Fruit fly (Drosophila melanogaster) whole organism, embryonic: ENCODE data around the gene DopEcR.
A peak's percentile ranks its signal among the peaks of the same experiment; 100 is the strongest.

Source experiments
- Atf3 ChIP-seq: fragments of 200-800 bp; sonication (Bioruptor generic); optimal IDR thresholded peaks from 3 replicates; lab custom pipeline; 2016; ENCODE audit warnings: missing biosample characterization, missing genetic modification characterization
- Atf6 ChIP-seq: fragments of 200-800 bp; sonication (Bioruptor generic); IDR thresholded peaks from 2 replicates; pipeline ENCODE4 v1.3.6; 2022; ENCODE audit warnings: missing biosample characterization, missing genetic modification characterization
- CG10274 ChIP-seq: fragments of 200-800 bp; sonication (Bioruptor generic); optimal IDR thresholded peaks from 3 replicates; lab custom pipeline; 2017; ENCODE audit warnings: missing biosample characterization, mild to moderate bottlenecking, missing genetic modification characterization
- CG1233 ChIP-seq: fragments of 200-800 bp; sonication (Bioruptor generic); optimal IDR thresholded peaks from 4 replicates; lab custom pipeline; 2018; ENCODE audit warnings: missing biosample characterization, mild to moderate bottlenecking, missing genetic modification characterization
- CG12391 ChIP-seq: fragments of 200-800 bp; sonication (Bioruptor generic); optimal IDR thresholded peaks from 3 replicates; lab custom pipeline; 2018; ENCODE audit warnings: missing biosample characterization, mild to moderate bottlenecking, missing genetic modification characterization, moderate library complexity
- CG13775 ChIP-seq: fragments of 200-800 bp; sonication (Bioruptor generic); optimal IDR thresholded peaks from 3 replicates; lab custom pipeline; 2017; ENCODE audit warnings: missing biosample characterization, mild to moderate bottlenecking, missing genetic modification characterization
- CG13894 ChIP-seq: fragments of 200-800 bp; sonication (Bioruptor generic); optimal IDR thresholded peaks from 3 replicates; lab custom pipeline; 2018; ENCODE audit warnings: missing biosample characterization, mild to moderate bottlenecking, missing genetic modification characterization, moderate library complexity
- CG14860 ChIP-seq: fragments of 200-800 bp; sonication (Bioruptor generic); IDR thresholded peaks from 3 replicates; pipeline ENCODE4 v1.3.6; 2022; ENCODE audit warnings: missing biosample characterization, missing genetic modification characterization; ENCODE audit not compliant: partially characterized antibody
- CG17361 ChIP-seq: fragments of 200-800 bp; sonication (Bioruptor generic); IDR thresholded peaks from 3 replicates; pipeline ENCODE4 v1.3.6; 2022; ENCODE audit warnings: missing biosample characterization, missing genetic modification characterization
- CG17802 ChIP-seq: fragments of 200-800 bp; sonication (Bioruptor generic); optimal IDR thresholded peaks from 2 replicates; lab custom pipeline; 2018; ENCODE audit warnings: missing biosample characterization, mild to moderate bottlenecking, missing genetic modification characterization, moderate library complexity
- CG1792 ChIP-seq: fragments of 200-800 bp; sonication (Bioruptor generic); optimal IDR thresholded peaks from 2 replicates; lab custom pipeline; 2016; ENCODE audit warnings: missing biosample characterization, missing genetic modification characterization
- CG1832 ChIP-seq: fragments of 200-800 bp; sonication (Bioruptor generic); optimal IDR thresholded peaks from 2 replicates; lab custom pipeline; 2017; ENCODE audit warnings: missing biosample characterization, mild to moderate bottlenecking, missing genetic modification characterization, inconsistent platforms
- CG31224 ChIP-seq: fragments of 200-800 bp; sonication (Bioruptor generic); IDR thresholded peaks from 2 replicates; pipeline ENCODE4 v1.3.6; 2022; ENCODE audit warnings: missing biosample characterization, missing genetic modification characterization
- CG32767 ChIP-seq: fragments of 200-800 bp; sonication (Bioruptor generic); IDR thresholded peaks from 2 replicates; pipeline ENCODE4 v1.3.6; 2022; ENCODE audit warnings: missing biosample characterization, missing genetic modification characterization
- CG32772 ChIP-seq: fragments of 200-800 bp; sonication (Bioruptor generic); IDR thresholded peaks from 2 replicates; pipeline ENCODE4 v1.3.6; 2022; ENCODE audit warnings: missing biosample characterization, missing genetic modification characterization
- CG4404 ChIP-seq: fragments of 200-800 bp; sonication (Bioruptor generic); IDR thresholded peaks from 2 replicates; pipeline ENCODE4 v1.3.6; 2022; ENCODE audit warnings: missing biosample characterization, missing genetic modification characterization
- CG4854 ChIP-seq: fragments of 200-800 bp; sonication (Bioruptor generic); optimal IDR thresholded peaks from 2 replicates; lab custom pipeline; 2016; ENCODE audit warnings: missing biosample characterization, missing genetic modification characterization, inconsistent platforms
- CG8944 ChIP-seq: fragments of 200-800 bp; sonication (Bioruptor generic); optimal IDR thresholded peaks from 3 replicates; lab custom pipeline; 2016; ENCODE audit warnings: missing biosample characterization, missing genetic modification characterization
- D19A ChIP-seq: fragments of 200-800 bp; optimal IDR thresholded peaks from 3 replicates; lab custom pipeline; 2019; ENCODE audit warnings: missing biosample characterization, mild to moderate bottlenecking, missing genetic modification characterization, moderate library complexity
- Dbx ChIP-seq: fragments of 200-800 bp; sonication (Bioruptor generic); IDR thresholded peaks from 3 replicates; pipeline ENCODE4 v1.3.6; 2022; ENCODE audit warnings: missing biosample characterization, missing genetic modification characterization
- Deaf1 ChIP-seq: fragments of 200-800 bp; optimal IDR thresholded peaks from 3 replicates; lab custom pipeline; 2019; ENCODE audit warnings: missing biosample characterization, mild to moderate bottlenecking, missing genetic modification characterization, moderate library complexity
- Fer1 ChIP-seq: fragments of 200-800 bp; sonication (Bioruptor generic); optimal IDR thresholded peaks from 2 replicates; lab custom pipeline; 2017; ENCODE audit warnings: missing biosample characterization, mild to moderate bottlenecking, missing genetic modification characterization
- Fer2 ChIP-seq: fragments of 200-800 bp; sonication (Bioruptor generic); optimal IDR thresholded peaks from 2 replicates; lab custom pipeline; 2018; ENCODE audit warnings: missing biosample characterization, mild to moderate bottlenecking, missing genetic modification characterization, moderate library complexity
- HLH4C ChIP-seq: fragments of 200-800 bp; sonication (Bioruptor generic); IDR thresholded peaks from 3 replicates; pipeline ENCODE4 v1.3.6; 2022; ENCODE audit warnings: missing biosample characterization, missing genetic modification characterization; ENCODE audit not compliant: partially characterized antibody
- HLHmδ ChIP-seq: fragments of 200-800 bp; sonication (Bioruptor generic); optimal IDR thresholded peaks from 2 replicates; lab custom pipeline; 2018; ENCODE audit warnings: missing biosample characterization, mild to moderate bottlenecking, missing genetic modification characterization, moderate library complexity
- Hmr ChIP-seq: fragments of 200-800 bp; sonication (Bioruptor generic); optimal IDR thresholded peaks from 3 replicates; lab custom pipeline; 2017; ENCODE audit warnings: mild to moderate bottlenecking, missing biosample characterization, missing genetic modification reagents, missing genetic modification characterization
- Hmx ChIP-seq: fragments of 200-800 bp; sonication (Bioruptor generic); optimal IDR thresholded peaks from 2 replicates; lab custom pipeline; 2016; ENCODE audit warnings: missing biosample characterization, missing genetic modification characterization
- Lpt ChIP-seq: fragments of >200 bp; optimal IDR thresholded peaks from 2 replicates; lab custom pipeline; 2018; ENCODE audit warnings: missing biosample characterization, missing genetic modification characterization
- MBD-R2 ChIP-seq: fragments of 200-800 bp; sonication (Bioruptor generic); IDR thresholded peaks from 2 replicates; pipeline ENCODE4 v1.3.6; 2022; ENCODE audit warnings: missing biosample characterization, missing genetic modification characterization
- Oaz ChIP-seq: fragments of 200-800 bp; sonication (Bioruptor generic); IDR thresholded peaks from 2 replicates; pipeline ENCODE4 v1.3.6; 2022; ENCODE audit warnings: missing biosample characterization, missing genetic modification characterization
- Ptx1 ChIP-seq: fragments of 200-800 bp; sonication (Bioruptor generic); IDR thresholded peaks from 2 replicates; pipeline ENCODE4 v1.3.6; 2022; ENCODE audit warnings: missing biosample characterization, missing genetic modification characterization
- Scr ChIP-seq: fragments of 200-800 bp; sonication (Bioruptor generic); IDR thresholded peaks from 2 replicates; pipeline ENCODE4 v1.3.6; 2022; ENCODE audit warnings: missing biosample characterization, missing genetic modification characterization; ENCODE audit not compliant: partially characterized antibody
- Stat92E ChIP-seq, 3 experiments: fragments of >200 bp in 2 of 3; fragments of 200-800 bp in 1 of 3; sonication (Bioruptor generic) in 1 of 3; optimal IDR thresholded peaks; 2 replicates each; lab custom pipeline; 2017 to 2019; ENCODE audit warnings: missing biosample characterization in 3 of 3, missing genetic modification characterization in 3 of 3, mild to moderate bottlenecking in 1 of 3, moderate library complexity in 1 of 3
- danr ChIP-seq: fragments of 200-800 bp; sonication (Bioruptor generic); IDR thresholded peaks from 2 replicates; pipeline ENCODE4 v1.3.6; 2022; ENCODE audit warnings: missing biosample characterization, missing genetic modification characterization
- fd64A ChIP-seq: fragments of 200-800 bp; sonication (Bioruptor generic); optimal IDR thresholded peaks from 3 replicates; lab custom pipeline; 2018; ENCODE audit warnings: missing biosample characterization, mild to moderate bottlenecking, missing genetic modification characterization
- gce ChIP-seq: fragments of 200-800 bp; sonication (Bioruptor generic); IDR thresholded peaks from 3 replicates; pipeline ENCODE4 v1.3.6; 2022; ENCODE audit warnings: missing biosample characterization, missing genetic modification characterization
- hth ChIP-seq: fragments of >200 bp; optimal IDR thresholded peaks from 2 replicates; lab custom pipeline; 2017; ENCODE audit warnings: inconsistent platforms
- lola ChIP-seq, 3 experiments: fragments of >200 bp in 2 of 3; fragments of 200-800 bp in 1 of 3; sonication (Bioruptor generic) in 1 of 3; optimal IDR thresholded peaks; 2 replicates each; lab custom pipeline; 2017 to 2019; ENCODE audit warnings: missing biosample characterization in 3 of 3, missing genetic modification characterization in 3 of 3, mild to moderate bottlenecking in 1 of 3, moderate library complexity in 1 of 3
- mirr ChIP-seq: fragments of 200-800 bp; sonication (Bioruptor generic); optimal IDR thresholded peaks from 3 replicates; lab custom pipeline; 2018; ENCODE audit warnings: missing biosample characterization, mild to moderate bottlenecking, missing genetic modification characterization
- mld ChIP-seq: fragments of 200-800 bp; sonication (Bioruptor generic); IDR thresholded peaks from 3 replicates; pipeline ENCODE4 v1.3.6; 2022; ENCODE audit warnings: missing biosample characterization, missing genetic modification characterization; ENCODE audit not compliant: partially characterized antibody
- nerfin-2 ChIP-seq: fragments of 200-800 bp; sonication (Bioruptor generic); IDR thresholded peaks from 2 replicates; pipeline ENCODE4 v1.3.6; 2022; ENCODE audit warnings: missing biosample characterization, missing genetic modification characterization; ENCODE audit not compliant: partially characterized antibody
- pho ChIP-seq: fragments of 200-800 bp; sonication (Bioruptor generic); optimal IDR thresholded peaks from 2 replicates; lab custom pipeline; 2016; ENCODE audit warnings: missing biosample characterization, missing genetic modification characterization
- ranshi ChIP-seq: fragments of 200-800 bp; sonication (Bioruptor generic); IDR thresholded peaks from 2 replicates; pipeline ENCODE4 v1.3.6; 2022; ENCODE audit warnings: missing biosample characterization, missing genetic modification characterization
- sens-2 ChIP-seq: fragments of 200-800 bp; sonication (Bioruptor generic); IDR thresholded peaks from 2 replicates; pipeline ENCODE4 v1.3.6; 2022; ENCODE audit warnings: missing biosample characterization, missing genetic modification characterization
- sisA ChIP-seq: fragments of 200-800 bp; sonication (Bioruptor generic); IDR thresholded peaks from 2 replicates; pipeline ENCODE4 v1.3.6; 2022; ENCODE audit warnings: missing biosample characterization, missing genetic modification characterization
- ssp ChIP-seq: fragments of 200-800 bp; sonication (Bioruptor generic); IDR thresholded peaks from 2 replicates; pipeline ENCODE4 v1.3.6; 2022; ENCODE audit warnings: missing biosample characterization, missing genetic modification characterization
- sug ChIP-seq: fragments of 200-800 bp; optimal IDR thresholded peaks from 2 replicates; lab custom pipeline; 2019; ENCODE audit warnings: missing biosample characterization, mild to moderate bottlenecking, missing genetic modification characterization, moderate library complexity
- wek ChIP-seq: fragments of 200-800 bp; sonication (Bioruptor generic); optimal IDR thresholded peaks from 3 replicates; lab custom pipeline; 2018; ENCODE audit warnings: missing biosample characterization, mild to moderate bottlenecking, missing genetic modification characterization, moderate library complexity
- yki ChIP-seq: fragments of >200 bp; optimal IDR thresholded peaks from 3 replicates; lab custom pipeline; 2018
- zf30C ChIP-seq: fragments of 200-800 bp; sonication (Bioruptor generic); optimal IDR thresholded peaks from 3 replicates; lab custom pipeline; 2018; ENCODE audit warnings: missing biosample characterization, mild to moderate bottlenecking, missing genetic modification characterization

The DopEcR gene

DNA sequence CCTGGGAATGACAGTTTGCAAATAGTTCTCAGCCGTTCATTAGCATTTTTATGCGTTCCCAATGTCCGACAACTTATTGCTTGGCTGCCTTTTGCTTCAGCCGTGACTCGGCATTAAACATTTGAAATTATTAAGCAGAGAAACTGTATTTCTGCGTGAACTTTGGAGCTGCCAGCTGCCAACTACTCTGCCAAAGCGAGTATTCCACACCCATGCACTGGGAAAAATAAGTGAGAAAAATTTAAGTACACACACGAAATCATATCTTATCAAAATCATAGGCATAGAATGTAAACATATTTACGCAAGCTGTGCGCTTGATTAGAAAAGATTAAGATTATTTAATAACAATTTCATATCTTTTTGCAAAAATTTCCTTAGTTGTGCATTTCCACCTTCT, 32.8 kb upstream of the DopEcR start (continued):
- TF ChIP-seq CG17361 (GFP tag; lab: Robert Waterston, UW) = no peak
- peak; percentile 49; the same call in 1 of the 2 replicates for TF ChIP-seq CG31224 (GFP tag; lab: Robert Waterston, UW)
- no peak for TF ChIP-seq yki (lab: Kevin White, UChicago)
- TF ChIP-seq gce (GFP tag; lab: Robert Waterston, UW) = peak; percentile 39; the same call in 1 of the 3 replicates
- TF ChIP-seq CG4854 = no peak
- no peak for TF ChIP-seq Fer1
- peak; percentile 40; the same call in 1 of the 2 replicates for TF ChIP-seq Oaz (GFP tag; lab: Robert Waterston, UW)
- TF ChIP-seq hth = no peak
- TF ChIP-seq Ptx1 (GFP tag; lab: Robert Waterston, UW) = peak; percentile 68
- TF ChIP-seq CG32767 = peak; percentile 34; the same call in 1 of the 2 replicates
- TF ChIP-seq ssp (GFP tag; lab: Robert Waterston, UW) = 0 out of 2 replicates have a peak, but pooled peaks have one; percentile 25
- no peak for TF ChIP-seq D19A
- peak; percentile 27 for TF ChIP-seq CG12391
- TF ChIP-seq Dbx = peak; percentile 64; the same call in 2 of the 3 replicates
- no peak for TF ChIP-seq fd64A
- TF ChIP-seq mld (GFP tag; lab: Robert Waterston, UW) = no peak
- TF ChIP-seq pho = peak; percentile 55
- peak; percentile 62 for TF ChIP-seq mirr
- TF ChIP-seq MBD-R2 = peak; percentile 36; the same call in 1 of the 2 replicates
- no peak for TF ChIP-seq Fer2 (tag; lab: Kevin White, UChicago)
- peak; percentile 47 for TF ChIP-seq zf30C (GFP tag; lab: Kevin White, UChicago)
- TF ChIP-seq Lpt = no peak
- peak; percentile 74; the same call in 1 of the 2 replicates for TF ChIP-seq Atf6 (GFP tag; lab: Robert Waterston, UW)
- no peak for TF ChIP-seq CG32772 (GFP tag; lab: Robert Waterston, UW)
- TF ChIP-seq wek (GFP tag; lab: Kevin White, UChicago) = no peak
- peak; percentile 48 for TF ChIP-seq CG13894
- no peak for TF ChIP-seq Atf3
- peak; percentile 46; the same call in 1 of the 2 replicates for TF ChIP-seq sisA (GFP tag; lab: Robert Waterston, UW)
- no peak for TF ChIP-seq CG14860 (GFP tag; lab: Robert Waterston, UW)
- no peak for TF ChIP-seq CG1832 (GFP tag; lab: Kevin White, UChicago)
- TF ChIP-seq HLHmδ (GFP tag; lab: Kevin White, UChicago) = no peak
- TF ChIP-seq CG8944 (GFP tag; lab: Kevin White, UChicago) = peak; percentile 12
- TF ChIP-seq Scr = no peak
- peak; percentile 43 for TF ChIP-seq sug (tag; lab: Kevin White, UChicago)
- peak; percentile 34; the same call in 1 of the 2 replicates for TF ChIP-seq CG4404 (GFP tag; lab: Robert Waterston, UW)
- 0 out of 2 replicates have a peak, but pooled peaks have one; percentile 16 for TF ChIP-seq danr (GFP tag; lab: Robert Waterston, UW)
- TF ChIP-seq sens-2 (GFP tag; lab: Robert Waterston, UW) = peak; percentile 49; the same call in 1 of the 2 replicates
- no peak for TF ChIP-seq nerfin-2 (GFP tag; lab: Robert Waterston, UW)
- TF ChIP-seq lola (GFP tag; optimal IDR thresholded peaks at IDR 0.05; lab: Kevin White, UChicago) = no peak
- peak; percentile 55; the same call in 1 of the 2 replicates for TF ChIP-seq ranshi (GFP tag; lab: Robert Waterston, UW)
- no peak for TF ChIP-seq Stat92E (GFP tag; optimal IDR thresholded peaks at IDR 0.05; lab: Kevin White, UChicago)
- TF ChIP-seq CG10274 = no peak
- no peak for TF ChIP-seq HLH4C (GFP tag; lab: Robert Waterston, UW)
- peak; percentile 2 for TF ChIP-seq Hmr (GFP tag; lab: Kevin White, UChicago)
- no peak for TF ChIP-seq CG1792
- no peak for TF ChIP-seq Deaf1 (tag; lab: Kevin White, UChicago)
- TF ChIP-seq Hmx (GFP tag; lab: Kevin White, UChicago) = peak; percentile 57
- peak; percentile 34 for TF ChIP-seq CG13775 (GFP tag; lab: Kevin White, UChicago)
- TF ChIP-seq CG17802 (tag; lab: Kevin White, UChicago) = no peak
- peak; percentile 27 for TF ChIP-seq CG1233 (GFP tag; lab: Kevin White, UChicago)
